Worm (Caenorhabditis elegans) whole organism, L1 larva: ENCODE results near the gene ZK899.1.

Source experiments
- alr-1 ChIP-seq: fragments of 200-800 bp; sonication (Bioruptor generic); optimal IDR thresholded peaks from 2 replicates; lab custom pipeline; 2018; ENCODE audit warnings: borderline replicate concordance, mild to moderate bottlenecking, missing genetic modification characterization, missing compliant biosample characterization
- ama-1 ChIP-seq: fragments of 150-350 bp; optimal IDR thresholded peaks from 2 replicates; lab custom pipeline; 2014
- egl-27 ChIP-seq, 2 experiments: fragments of 150-350 bp in 1 of 2; sonication (generic microtip); optimal IDR thresholded peaks; 3 replicates each; lab custom pipeline; 2017 to 2018; ENCODE audit warnings: missing biosample characterization in 2 of 2, missing genetic modification characterization in 2 of 2, missing genetic modification reagents in 2 of 2
- ets-5 ChIP-seq: fragments of 200-800 bp; sonication (Bioruptor generic); IDR thresholded peaks from 2 replicates; pipeline ENCODE4 v1.3.6; 2022; ENCODE audit warnings: missing genetic modification characterization, missing compliant biosample characterization
- fkh-10 ChIP-seq: sonication (generic microtip); optimal IDR thresholded peaks from 2 replicates; lab custom pipeline; 2017; ENCODE audit warnings: missing biosample characterization, missing genetic modification reagents, missing genetic modification characterization
- lin-14 ChIP-seq: fragments of 200-800 bp; sonication (Bioruptor generic); optimal IDR thresholded peaks from 2 replicates; lab custom pipeline; 2018; ENCODE audit warnings: mild to moderate bottlenecking, missing genetic modification characterization, moderate library complexity, missing compliant biosample characterization
- snpc-4 ChIP-seq: fragments of 150-350 bp; optimal IDR thresholded peaks from 2 replicates; lab custom pipeline; 2014; ENCODE audit warnings: missing biosample characterization, missing genetic modification characterization
- unc-62 ChIP-seq: fragments of 150-350 bp; optimal IDR thresholded peaks from 2 replicates; lab custom pipeline; 2014; ENCODE audit warnings: missing biosample characterization, missing genetic modification reagents, missing genetic modification characterization
- ztf-4 ChIP-seq: fragments of 150-350 bp; optimal IDR thresholded peaks from 2 replicates; lab custom pipeline; 2014; ENCODE audit warnings: missing biosample characterization, missing genetic modification characterization

- TF ChIP-seq ztf-4 (tag; lab: Kevin White, UChicago) (no peak), unc-62 (GFP tag; lab: Kevin White, UChicago) (no peak), fkh-10 (no peak), snpc-4 (tag; lab: Kevin White, UChicago) (no peak), lin-14 (GFP tag; lab: Kevin White, UChicago) (peak; percentile 53), ama-1 (lab: Kevin White, UChicago) (no peak), ets-5 (GFP tag; lab: Robert Waterston, UW) (no peak), alr-1 (tag; lab: Kevin White, UChicago) (no peak), egl-27 (tag; optimal IDR thresholded peaks at IDR 0.05; lab: Kevin White, UChicago) (no peak)
These were observed 43.1 kb downstream of the ZK899.1 start for ce11 chrX:9489578-9489977.
